Worm (Caenorhabditis elegans): ENCODE data around the gene srd-9.

The srd-9 gene

DNA sequence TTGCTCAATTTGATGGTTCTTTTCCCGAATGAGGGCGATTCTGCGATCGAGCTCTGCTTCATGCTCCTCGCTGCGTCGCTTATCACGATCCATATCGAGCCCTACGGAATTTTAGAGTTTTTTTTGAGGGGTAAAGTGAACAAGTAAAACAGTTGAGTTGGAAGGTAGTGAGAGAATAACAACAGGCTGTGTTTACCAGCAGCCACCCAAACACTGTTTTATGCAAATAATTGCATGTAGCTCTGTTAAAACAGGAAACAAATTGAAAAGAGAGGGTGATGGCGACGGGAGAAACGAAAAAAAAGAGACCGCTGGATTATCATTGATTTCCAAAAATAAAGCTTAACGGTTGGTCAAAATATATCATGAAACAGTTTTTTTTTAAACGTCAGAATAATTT, 23.3 kb upstream of the srd-9 start, which contains the start of gene C10G8.8 (continued):
- TF ChIP-seq nhr-27 (tag; optimal IDR thresholded peaks at IDR 0.05), result no peak

DNA sequence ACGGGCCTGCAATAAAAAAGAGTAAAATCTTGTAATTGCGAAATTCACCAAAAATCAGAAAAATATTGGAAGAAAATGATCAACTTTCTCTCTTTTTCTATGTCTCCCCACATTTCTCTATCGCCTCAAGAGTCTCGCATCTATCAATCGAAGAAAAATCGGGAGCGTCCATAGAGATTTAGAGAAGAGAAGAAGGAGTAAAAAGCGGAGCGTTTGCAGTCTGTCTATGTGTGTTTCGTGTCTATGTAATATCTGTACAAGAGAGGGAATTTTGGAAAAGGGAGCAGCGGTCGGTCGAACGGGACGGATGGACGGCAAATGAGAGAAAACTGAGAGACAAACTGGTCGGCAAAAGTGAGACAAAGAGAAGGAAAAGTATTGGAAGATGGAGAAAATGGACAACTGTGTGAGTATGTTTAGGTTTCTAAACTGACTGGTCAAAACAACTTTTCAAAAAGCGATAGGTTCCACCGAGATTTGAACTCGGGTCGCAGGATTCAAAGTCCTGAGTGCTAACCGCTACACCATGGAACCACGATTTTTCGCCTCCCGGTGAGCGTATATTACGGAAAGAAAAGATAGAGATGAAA, 21.8 kb upstream of the srd-9 start:
- no peak for TF ChIP-seq hlh-12 (tag; optimal IDR thresholded peaks at IDR 0.05)
- no peak for TF ChIP-seq zfh-2 (GFP tag; conservative IDR thresholded peaks at IDR 0.05)
- no peak for TF ChIP-seq rec-8 (tag; optimal IDR thresholded peaks at IDR 0.05)
- TF ChIP-seq Y67H2A.10 (GFP tag; conservative IDR thresholded peaks at IDR 0.05), result no peak
- no peak for TF ChIP-seq tlf-1 (GFP tag; optimal IDR thresholded peaks at IDR 0.05)
- no peak for TF ChIP-seq tbx-9 (tag; optimal IDR thresholded peaks at IDR 0.05; ENCODE audit: borderline replicate concordance)
- no peak for TF ChIP-seq ceh-27 (GFP tag; optimal IDR thresholded peaks at IDR 0.05)
- TF ChIP-seq rcor-1 (GFP tag; IDR thresholded peaks at IDR 0.05), result no peak
- TF ChIP-seq athp-1 (tag; optimal IDR thresholded peaks at IDR 0.05), result no peak
- TF ChIP-seq ekl-4 (GFP tag; IDR thresholded peaks at IDR 0.05), result no peak
- no peak for TF ChIP-seq mxl-1 (tag; optimal IDR thresholded peaks at IDR 0.05)
- no peak for TF ChIP-seq T26A5.8 (tag; optimal IDR thresholded peaks at IDR 0.05)
- TF ChIP-seq tbp1 (GFP tag; optimal IDR thresholded peaks at IDR 0.05), result peak; percentile 88
- TF ChIP-seq sptf-2 (GFP tag; optimal IDR thresholded peaks at IDR 0.05), result no peak
- peak; percentile 44 for TF ChIP-seq ZK185.1 (tag; optimal IDR thresholded peaks at IDR 0.05; ENCODE audit: poor library complexity, severe bottlenecking)
- peak; percentile 15 for TF ChIP-seq somi-1 (GFP tag; optimal IDR thresholded peaks at IDR 0.05)
- no peak for TF ChIP-seq pbrm-1 (GFP tag; IDR thresholded peaks at IDR 0.05)
- peak; percentile 53 for TF ChIP-seq K12H6.12 (tag; optimal IDR thresholded peaks at IDR 0.05)
- TF ChIP-seq B0261.1 (tag; optimal IDR thresholded peaks at IDR 0.05), result peak; percentile 65
- TF ChIP-seq F10E7.11 (tag; optimal IDR thresholded peaks at IDR 0.05), result no peak
- no peak for TF ChIP-seq gei-17 (GFP tag; optimal IDR thresholded peaks at IDR 0.05)
- peak; percentile 9 for TF ChIP-seq lin-54 (GFP tag; optimal IDR thresholded peaks at IDR 0.05)
- no peak for TF ChIP-seq dpff-1 (tag; optimal IDR thresholded peaks at IDR 0.05)
- peak; percentile 29 for TF ChIP-seq madf-10 (tag; optimal IDR thresholded peaks at IDR 0.05)
- TF ChIP-seq F33H1.4 (GFP tag; IDR thresholded peaks at IDR 0.05), result no peak
- no peak for TF ChIP-seq nhr-27 (tag; optimal IDR thresholded peaks at IDR 0.05)
- TF ChIP-seq pha-4 (tag; optimal IDR thresholded peaks at IDR 0.05), result no peak
- 0 out of 2 replicates have a peak, but pooled peaks have one; percentile 5 for TF ChIP-seq egrh-3 (GFP tag; IDR thresholded peaks at IDR 0.05)
- no peak for TF ChIP-seq ceh-100 (GFP tag; IDR thresholded peaks at IDR 0.05)
- TF ChIP-seq snpc-4 (GFP tag; optimal IDR thresholded peaks at IDR 0.05), result peak; percentile 27
- peak; percentile 66 to 80 (median 75) for TF ChIP-seq snpc-4 (tag; optimal IDR thresholded peaks at IDR 0.05)
- peak; percentile 50; the same call in 1 of the 2 replicates for TF ChIP-seq cebp-1 (GFP tag; IDR thresholded peaks at IDR 0.05)
- TF ChIP-seq cebp-1 (tag; optimal IDR thresholded peaks at IDR 0.05), result peak; percentile 81
- TF ChIP-seq aptf-2 (GFP tag; conservative IDR thresholded peaks at IDR 0.05), result no peak
- no peak for TF ChIP-seq Y95B8A.8 (GFP tag; IDR thresholded peaks at IDR 0.05)
- peak; percentile 9 for TF ChIP-seq attf-5 (GFP tag; optimal IDR thresholded peaks at IDR 0.05)
- 0 out of 2 replicates have a peak, but pooled peaks have one; percentile 25 for TF ChIP-seq hmg-1.2 (GFP tag; IDR thresholded peaks at IDR 0.05)
- TF ChIP-seq ztf-18 (tag; optimal IDR thresholded peaks at IDR 0.05), result peak; percentile 36
- no peak for TF ChIP-seq Y56A3A.18 (GFP tag; IDR thresholded peaks at IDR 0.05)
- TF ChIP-seq atf-7 (tag; optimal IDR thresholded peaks at IDR 0.05), result peak; percentile 12
- TF ChIP-seq him-1 (tag; optimal IDR thresholded peaks at IDR 0.05), result peak; percentile 29
- TF ChIP-seq nhr-80 (tag; optimal IDR thresholded peaks at IDR 0.05), result peak; percentile 89
- no peak for TF ChIP-seq C06A6.2 (GFP tag; conservative IDR thresholded peaks at IDR 0.05)
- peak; percentile 27 for TF ChIP-seq die-1 (tag; optimal IDR thresholded peaks at IDR 0.05)
- TF ChIP-seq lsl-1 (GFP tag; optimal IDR thresholded peaks at IDR 0.05), result no peak
- TF ChIP-seq B0035.1 (tag; optimal IDR thresholded peaks at IDR 0.05), result peak; percentile 21
- TF ChIP-seq madf-6 (GFP tag; IDR thresholded peaks at IDR 0.05), result peak; percentile 34

All from whole organism, young adult.